Fruit fly (Drosophila melanogaster): ENCODE data around the gene CG11593.

Gene CG11593

DNA sequence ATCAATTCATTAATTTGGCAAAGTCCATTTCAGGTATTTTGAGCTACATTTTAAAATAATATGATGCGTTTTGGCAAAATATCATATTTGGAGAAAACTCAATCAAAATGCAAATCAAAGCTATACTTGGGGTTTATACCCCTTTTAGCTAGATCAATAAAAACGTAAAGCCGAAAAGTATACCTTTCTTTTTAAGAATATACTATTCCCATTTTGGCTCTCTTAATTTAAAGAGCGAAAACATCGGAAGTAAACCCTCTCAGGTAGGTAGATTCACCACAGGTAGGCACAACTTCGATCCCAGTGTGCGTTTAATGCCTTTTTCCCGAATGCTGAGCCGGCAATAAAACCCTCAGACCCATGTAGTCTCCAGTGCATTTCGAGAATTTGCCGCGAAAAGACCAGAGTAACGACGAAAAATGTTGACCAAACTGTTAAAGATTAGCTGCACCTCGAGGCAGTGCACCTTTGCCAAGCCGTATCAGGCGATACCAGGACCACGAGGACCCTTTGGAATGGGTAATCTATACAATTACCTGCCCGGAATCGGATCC lies 21.7 kb upstream of the CG11593 start, which contains the start of gene dib:
Gene dib (plus strand): TSS at position 372 of the 554 bp plus-strand sequence.
- no peak for TF ChIP-seq CG8478 (optimal IDR thresholded peaks at IDR 0.05)
- TF ChIP-seq CTCF (optimal IDR thresholded peaks at IDR 0.05) = no peak

dm6 chr3L:4059293-4059820 lies 19.1 kb upstream of the CG11593 start, which contains the start of gene Ugt305A1:
Ugt305A1 (plus strand) TSS chr3L:4059770.
- TF ChIP-seq CTCF (optimal IDR thresholded peaks at IDR 0.05) (no peak), CG8478 (optimal IDR thresholded peaks at IDR 0.05) (no peak)

DNA sequence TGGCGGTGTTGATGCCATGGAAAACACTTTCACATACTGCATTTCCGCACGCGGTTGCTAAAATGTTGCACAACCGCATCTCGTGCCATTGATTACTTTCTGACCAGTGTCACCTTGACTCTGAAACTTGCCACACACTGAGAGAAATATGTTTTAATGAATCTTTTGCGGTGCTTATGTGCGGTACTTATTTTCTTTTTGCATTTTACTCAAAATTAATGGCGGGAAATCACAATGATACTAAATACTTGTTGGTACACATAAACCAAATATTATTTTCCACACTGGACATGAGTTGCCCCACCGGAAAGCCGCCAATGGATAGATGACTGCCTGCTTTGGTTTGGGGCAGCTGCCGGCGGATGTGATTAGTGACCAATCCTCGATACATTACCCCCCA lies 16.5 kb upstream of the CG11593 start:
- TF ChIP-seq CTCF (optimal IDR thresholded peaks at IDR 0.05) = no peak
- TF ChIP-seq CG8478 (optimal IDR thresholded peaks at IDR 0.05) = no peak

DNA sequence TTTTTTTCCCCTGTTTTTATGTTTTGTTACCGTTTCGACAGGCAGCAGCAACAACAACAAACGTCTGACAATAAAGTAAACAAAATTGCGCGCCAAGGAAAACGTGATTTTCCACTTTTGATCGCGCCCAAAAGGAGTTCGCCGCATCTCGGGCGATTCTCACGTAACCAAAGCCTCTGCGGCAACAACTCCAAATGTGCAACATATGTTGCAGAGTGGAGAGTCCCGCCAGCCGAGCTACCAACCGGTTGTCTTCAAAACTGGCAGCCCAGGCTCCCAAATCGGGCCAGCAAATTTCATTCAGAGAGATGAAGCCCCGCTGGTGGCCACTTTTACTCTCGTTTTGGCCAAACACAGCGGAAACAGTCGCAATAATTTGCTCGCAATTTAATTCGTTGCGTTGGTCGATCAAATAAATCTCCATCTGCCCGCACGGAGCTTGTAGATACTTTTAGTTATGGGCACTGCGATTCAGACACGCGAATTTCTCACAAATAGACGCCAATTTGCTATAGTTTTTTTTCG lies 15.2 kb upstream of the CG11593 start:
- TF ChIP-seq CG8478 (optimal IDR thresholded peaks at IDR 0.05) = no peak
- TF ChIP-seq CTCF (optimal IDR thresholded peaks at IDR 0.05) = no peak

dm6 chr3L:4049082-4049481 lies 8.8 kb upstream of the CG11593 start:
- TF ChIP-seq CG8478 (optimal IDR thresholded peaks at IDR 0.05) (no peak), CTCF (optimal IDR thresholded peaks at IDR 0.05) (no peak)

dm6 chr3L:4047635-4048034 lies 7.4 kb upstream of the CG11593 start, which contains the start of gene Dpy-30L2:
Dpy-30L2 (minus strand) TSS chr3L:4047735.
- no peak for TF ChIP-seq CTCF (optimal IDR thresholded peaks at IDR 0.05)

DNA sequence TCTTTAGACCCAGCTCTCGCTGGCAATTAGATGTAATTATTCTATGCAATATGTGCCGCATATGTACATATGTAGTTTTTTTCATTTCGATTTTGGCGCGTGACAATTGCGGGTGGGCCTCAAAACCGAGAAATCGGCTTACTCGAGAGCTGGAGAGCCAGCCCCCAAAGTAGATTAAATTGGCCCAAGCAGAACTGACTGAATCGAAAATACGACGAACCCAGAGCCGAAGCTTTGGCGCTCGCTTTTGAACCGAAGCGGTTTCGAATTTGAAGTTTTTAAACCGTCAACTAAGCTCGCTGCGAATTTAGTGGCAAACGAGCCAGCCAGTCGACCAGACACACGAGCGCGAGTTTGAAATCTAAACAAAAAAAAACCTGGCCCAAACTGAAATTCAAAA lies 6.0 kb upstream of the CG11593 start, which contains the start of gene CG1136:
Gene CG1136 (plus strand): TSS at position 308 of the 400 bp plus-strand sequence.
- TF ChIP-seq CTCF (optimal IDR thresholded peaks at IDR 0.05) (no peak), CG8478 (optimal IDR thresholded peaks at IDR 0.05) (no peak)

dm6 chr3L:4044497-4044896 lies 4.2 kb upstream of the CG11593 start:
- no peak for TF ChIP-seq CTCF (optimal IDR thresholded peaks at IDR 0.05)
- no peak for TF ChIP-seq CG8478 (optimal IDR thresholded peaks at IDR 0.05)

DNA sequence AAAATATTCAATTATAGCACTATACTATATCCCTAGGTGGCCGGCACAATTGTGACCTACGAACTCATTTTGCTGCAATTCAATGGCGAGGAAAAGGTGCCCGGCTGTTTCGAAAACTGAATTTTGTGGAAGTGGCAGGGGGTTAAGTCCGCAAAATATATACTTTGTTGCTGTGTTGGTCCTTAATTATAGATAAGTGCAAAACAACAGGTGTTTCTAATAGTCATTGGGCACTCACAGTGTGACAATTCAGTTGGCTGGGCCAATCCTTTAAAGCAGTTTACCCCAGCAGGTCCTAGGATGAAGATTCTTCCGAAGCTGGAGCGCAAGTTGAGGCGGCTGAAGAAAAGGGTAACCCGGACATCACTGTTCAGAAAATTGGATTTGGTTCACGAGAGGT lies 4.8 kb downstream of the CG11593 start, which contains the start of gene Gr64f:
Gene Gr64f (plus strand): TSS at position 301 of the 400 bp plus-strand sequence.
- TF ChIP-seq CTCF (optimal IDR thresholded peaks at IDR 0.05) = no peak
- TF ChIP-seq CG8478 (optimal IDR thresholded peaks at IDR 0.05) = no peak

DNA sequence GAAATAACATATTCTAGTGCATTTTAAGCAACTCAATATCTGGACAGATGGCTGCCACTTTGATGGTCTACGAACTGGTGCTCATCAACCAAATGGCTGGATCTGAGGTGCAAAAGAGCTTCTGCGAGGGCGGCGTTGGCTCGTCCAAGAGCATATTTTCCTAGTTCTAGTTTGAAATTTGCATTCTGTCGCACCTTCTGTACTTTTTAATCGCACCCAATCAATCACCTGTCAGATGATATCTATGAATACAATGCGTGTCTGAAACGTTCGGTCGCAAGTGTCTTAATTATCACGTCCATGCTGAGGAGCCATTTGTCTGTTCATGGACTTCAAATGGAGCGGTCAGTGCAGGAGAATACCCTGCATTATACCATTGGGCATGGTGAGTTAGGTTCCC lies 8.5 kb downstream of the CG11593 start, which contains the start of the genes Gr64d and Gr64e:
Gene Gr64d (plus strand): TSS at position 301 of the 400 bp plus-strand sequence.
Gene Gr64e (plus strand): TSS at position 380 of the 400 bp plus-strand sequence.
- TF ChIP-seq CTCF (optimal IDR thresholded peaks at IDR 0.05) (no peak), CG8478 (optimal IDR thresholded peaks at IDR 0.05) (no peak)

DNA sequence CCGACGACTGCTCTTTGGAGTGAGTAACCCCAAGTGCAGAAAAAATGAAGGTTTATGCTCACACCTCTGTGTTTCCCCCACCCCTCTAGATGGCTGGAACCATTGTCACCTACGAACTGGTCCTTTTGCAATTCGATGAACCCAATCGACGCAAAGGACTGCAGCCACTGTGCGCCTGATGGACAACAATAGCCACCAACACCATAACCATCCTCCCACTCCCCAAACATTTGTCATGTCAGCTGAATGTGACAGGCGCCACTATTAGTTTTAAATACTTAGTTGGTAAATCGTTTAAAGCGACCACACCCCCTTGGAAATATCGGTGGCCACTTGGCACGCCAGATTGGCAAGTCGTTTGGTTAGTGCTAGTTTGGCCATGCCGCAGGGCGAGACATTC lies 12.0 kb downstream of the CG11593 start, which contains the start of the genes Gr64b and Gr64c:
Gene Gr64b (plus strand): TSS at position 301 of the 400 bp plus-strand sequence.
Gene Gr64c (plus strand): TSS at position 301 of the 400 bp plus-strand sequence.
- TF ChIP-seq CTCF (optimal IDR thresholded peaks at IDR 0.05) (no peak), CG8478 (optimal IDR thresholded peaks at IDR 0.05) (no peak)

dm6 chr3L:4026506-4026868 lies 13.8 kb downstream of the CG11593 start, which contains the start of gene Gr64a:
Gr64a (plus strand) TSS chr3L:4026769.
- no peak for TF ChIP-seq CG8478 (optimal IDR thresholded peaks at IDR 0.05)
- no peak for TF ChIP-seq CTCF (optimal IDR thresholded peaks at IDR 0.05)

DNA sequence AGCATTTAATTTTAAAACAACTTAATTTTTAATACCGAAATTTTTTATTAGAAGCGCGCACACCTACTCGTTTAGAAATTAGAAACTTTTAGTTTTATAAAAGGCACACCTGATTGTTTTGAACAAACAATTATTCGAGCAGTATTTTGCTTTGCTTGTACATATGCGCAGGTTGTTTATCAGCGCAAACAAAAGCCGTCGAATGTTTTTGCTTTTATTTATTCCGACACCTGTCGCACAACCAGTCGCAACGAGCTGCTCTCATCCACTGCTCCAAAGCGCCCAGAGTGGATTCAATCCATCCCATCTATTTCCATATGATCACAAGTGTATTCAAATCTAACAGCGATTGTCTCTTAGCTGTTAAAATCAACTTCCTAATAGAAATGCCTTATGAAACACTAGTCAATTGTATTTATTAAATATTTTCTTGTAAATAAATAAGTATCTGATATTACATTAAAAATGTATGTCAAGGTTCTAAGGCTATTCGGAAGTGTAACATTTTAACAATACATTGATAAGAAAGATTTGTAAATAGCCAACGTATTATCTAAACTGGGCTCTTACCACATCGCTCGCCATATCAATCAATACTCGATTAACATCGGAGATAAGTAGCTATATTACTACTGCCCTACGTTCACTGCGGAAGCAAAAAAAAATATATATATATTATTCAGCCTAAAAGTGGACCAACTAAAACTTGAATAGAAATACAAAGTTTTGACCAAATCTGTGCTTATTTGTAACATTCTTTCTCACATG lies 14.4 kb downstream of the CG11593 start, which contains the start of gene CG11594:
Gene CG11594 (minus strand): TSS at position 274 of the 768 bp plus-strand sequence.
- no peak for TF ChIP-seq CG8478 (optimal IDR thresholded peaks at IDR 0.05)
- no peak for TF ChIP-seq CTCF (optimal IDR thresholded peaks at IDR 0.05)

dm6 chr3L:4024464-4024863 lies 15.8 kb downstream of the CG11593 start:
- TF ChIP-seq CG8478 (optimal IDR thresholded peaks at IDR 0.05) (no peak), CTCF (optimal IDR thresholded peaks at IDR 0.05) (no peak)

dm6 chr3L:4021260-4021831 lies 18.9 kb downstream of the CG11593 start, which contains the start of gene Mul1:
Mul1 (plus strand) TSS chr3L:4021457.
- no peak for TF ChIP-seq CG8478 (optimal IDR thresholded peaks at IDR 0.05)
- no peak for TF ChIP-seq CTCF (optimal IDR thresholded peaks at IDR 0.05)
